Fruit fly (Drosophila melanogaster) whole organism, pupa: ENCODE data around the gene CG8141.

Source experiments
- CG34367 ChIP-seq: fragments of 200-800 bp; sonication (Bioruptor generic); optimal IDR thresholded peaks from 2 replicates; lab custom pipeline; 2018; ENCODE audit warnings: missing biosample characterization, mild to moderate bottlenecking, missing genetic modification characterization
- rn ChIP-seq: fragments of 200-800 bp; sonication (Bioruptor generic); IDR thresholded peaks from 2 replicates; pipeline ENCODE4 v1.3.6; 2022; ENCODE audit warnings: missing biosample characterization, missing genetic modification characterization

DNA sequence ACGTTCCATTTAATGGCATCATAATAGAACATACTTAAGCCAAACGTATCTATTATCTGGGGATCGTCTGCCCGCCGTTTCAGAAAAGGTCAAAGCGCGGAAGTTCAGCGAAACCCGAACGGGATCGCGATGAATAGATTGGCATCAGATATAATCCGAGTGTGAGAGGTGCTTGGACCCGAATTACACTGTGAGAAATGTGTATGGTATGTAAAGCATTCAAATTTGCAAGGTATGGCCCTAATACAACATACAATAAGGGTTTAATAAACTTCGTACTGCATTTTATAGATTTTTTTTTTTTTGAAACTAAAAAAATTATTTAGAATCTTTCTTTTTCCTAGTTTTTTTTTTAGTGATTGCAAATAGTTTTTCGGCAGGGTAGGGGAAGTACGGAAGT lies 27.3 kb downstream of the CG8141 start:
- TF ChIP-seq CG34367 (tag; lab: Kevin White, UChicago) (no peak), rn (no peak)
